Worm (Caenorhabditis elegans): ENCODE results near the gene dhs-26.
A peak's percentile ranks its signal among the peaks of the same experiment; 100 is the strongest.

Gene dhs-26

DNA sequence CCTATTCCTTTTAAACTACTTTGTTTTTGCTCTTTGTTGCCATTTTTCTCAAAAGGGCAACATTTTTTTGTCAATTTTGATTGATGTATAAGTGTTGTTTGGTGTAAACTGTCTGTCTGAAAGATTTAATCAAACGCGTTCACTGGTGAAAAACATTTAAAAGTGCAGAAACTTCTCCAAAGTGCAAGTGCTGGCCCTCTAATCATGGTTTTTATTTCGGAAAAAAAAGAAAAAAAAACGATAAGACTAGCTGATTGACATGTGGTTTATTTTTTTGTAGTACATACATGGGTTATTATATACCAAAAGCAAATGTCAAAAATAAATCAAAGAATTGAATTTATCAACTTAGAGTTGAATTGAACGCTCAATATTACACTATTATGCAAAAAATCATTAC is at the start of gene dhs-26:
TSS of gene dhs-26 (minus strand) at position 116 of the 400 bp plus-strand sequence.
- no peak for TF ChIP-seq lsy-2 (tag; optimal IDR thresholded peaks at IDR 0.05)
- TF ChIP-seq nhr-28 (tag; optimal IDR thresholded peaks at IDR 0.05): no peak
- no peak for TF ChIP-seq sem-2 (GFP tag; optimal IDR thresholded peaks at IDR 0.05)
- no peak for TF ChIP-seq M03D4.4 (tag; optimal IDR thresholded peaks at IDR 0.05)
- TF ChIP-seq flh-1 (GFP tag; optimal IDR thresholded peaks at IDR 0.05): no peak
- no peak for TF ChIP-seq cnd-1 (tag; optimal IDR thresholded peaks at IDR 0.05)
- no peak for TF ChIP-seq elt-1 (tag; optimal IDR thresholded peaks at IDR 0.05; ENCODE audit: borderline replicate concordance, insufficient read depth)
- no peak for TF ChIP-seq tbx-8 (GFP tag; optimal IDR thresholded peaks at IDR 0.05)
- no peak for TF ChIP-seq lin-13 (tag; optimal IDR thresholded peaks at IDR 0.05)
- TF ChIP-seq mep-1 (tag; optimal IDR thresholded peaks at IDR 0.05): no peak
- TF ChIP-seq nhr-12 (tag; optimal IDR thresholded peaks at IDR 0.05): no peak
- TF ChIP-seq unc-120 (tag; optimal IDR thresholded peaks at IDR 0.05; ENCODE audit: poor library complexity, severe bottlenecking): no peak

ce11 chrX:3411565-3412022 is 49.3 kb upstream of the dhs-26 start, which contains the start of gene unc-78:
Gene unc-78 (minus strand): TSS chrX:3411615.
- TF ChIP-seq nhr-12 (tag; optimal IDR thresholded peaks at IDR 0.05) (no peak), hlh-1 (tag; optimal IDR thresholded peaks at IDR 0.05) (peak; percentile 9)

- TF ChIP-seq nhr-28 (tag; optimal IDR thresholded peaks at IDR 0.05) (no peak), mep-1 (tag; optimal IDR thresholded peaks at IDR 0.05) (no peak), ceh-83 (GFP tag; optimal IDR thresholded peaks at IDR 0.05) (no peak), mab-5 (tag; optimal IDR thresholded peaks at IDR 0.05) (no peak), ceh-43 (GFP tag; optimal IDR thresholded peaks at IDR 0.05) (no peak), nhr-76 (tag; optimal IDR thresholded peaks at IDR 0.05) (no peak), flh-1 (GFP tag; optimal IDR thresholded peaks at IDR 0.05) (no peak), zip-8 (tag; optimal IDR thresholded peaks at IDR 0.05) (no peak), elt-1 (tag; optimal IDR thresholded peaks at IDR 0.05; ENCODE audit: borderline replicate concordance, insufficient read depth) (no peak), nhr-12 (tag; optimal IDR thresholded peaks at IDR 0.05) (no peak), unc-39 (tag; optimal IDR thresholded peaks at IDR 0.05) (no peak), ceh-39 (tag; optimal IDR thresholded peaks at IDR 0.05) (no peak), elt-3 (tag; optimal IDR thresholded peaks at IDR 0.05) (no peak), drap-1 (GFP tag; optimal IDR thresholded peaks at IDR 0.05) (no peak), cnd-1 (tag; optimal IDR thresholded peaks at IDR 0.05) (no peak), nhr-237 (tag; optimal IDR thresholded peaks at IDR 0.05) (no peak), mls-2 (tag; optimal IDR thresholded peaks at IDR 0.05) (no peak)
These were observed 46.5 kb upstream of the dhs-26 start for ce11 chrX:3408717-3409303.

ce11 chrX:3403195-3403594 is 40.9 kb upstream of the dhs-26 start, which contains the start of gene vit-5:
Gene vit-5 (plus strand): TSS chrX:3403471.
- TF ChIP-seq mls-2 (tag; optimal IDR thresholded peaks at IDR 0.05): no peak
- TF ChIP-seq flh-1 (GFP tag; optimal IDR thresholded peaks at IDR 0.05): no peak
- TF ChIP-seq ztf-11 (tag; optimal IDR thresholded peaks at IDR 0.05): no peak
- TF ChIP-seq nhr-76 (tag; optimal IDR thresholded peaks at IDR 0.05): no peak
- no peak for TF ChIP-seq ces-1 (GFP tag; optimal IDR thresholded peaks at IDR 0.05)
- TF ChIP-seq unc-62 (GFP tag; optimal IDR thresholded peaks at IDR 0.05): no peak
- TF ChIP-seq nhr-237 (tag; optimal IDR thresholded peaks at IDR 0.05): no peak

ce11 chrX:3401701-3402100 is 39.4 kb upstream of the dhs-26 start, which contains the start of gene C04F6.9:
Gene C04F6.9 (plus strand): TSS chrX:3402001.
- TF ChIP-seq cnd-1 (tag; optimal IDR thresholded peaks at IDR 0.05) (no peak), nhr-76 (tag; optimal IDR thresholded peaks at IDR 0.05) (no peak), sem-2 (GFP tag; optimal IDR thresholded peaks at IDR 0.05) (no peak), zip-8 (tag; optimal IDR thresholded peaks at IDR 0.05) (no peak), mep-1 (tag; optimal IDR thresholded peaks at IDR 0.05) (no peak), ham-2 (GFP tag; optimal IDR thresholded peaks at IDR 0.05) (no peak), lin-32 (GFP tag; optimal IDR thresholded peaks at IDR 0.05) (no peak), nhr-28 (tag; optimal IDR thresholded peaks at IDR 0.05) (no peak), mls-2 (tag; optimal IDR thresholded peaks at IDR 0.05) (no peak), lin-13 (tag; optimal IDR thresholded peaks at IDR 0.05) (no peak), ces-1 (GFP tag; optimal IDR thresholded peaks at IDR 0.05) (no peak), drap-1 (GFP tag; optimal IDR thresholded peaks at IDR 0.05) (no peak), snpc-4 (tag; optimal IDR thresholded peaks at IDR 0.05) (no peak), ceh-43 (GFP tag; optimal IDR thresholded peaks at IDR 0.05) (no peak), flh-1 (GFP tag; optimal IDR thresholded peaks at IDR 0.05) (no peak), tbx-8 (GFP tag; optimal IDR thresholded peaks at IDR 0.05) (no peak)

All from whole organism, mixed stage, embryonic.